Worm (Caenorhabditis elegans): Measurements from ENCODE around the gene F53E2.2.

DNA sequence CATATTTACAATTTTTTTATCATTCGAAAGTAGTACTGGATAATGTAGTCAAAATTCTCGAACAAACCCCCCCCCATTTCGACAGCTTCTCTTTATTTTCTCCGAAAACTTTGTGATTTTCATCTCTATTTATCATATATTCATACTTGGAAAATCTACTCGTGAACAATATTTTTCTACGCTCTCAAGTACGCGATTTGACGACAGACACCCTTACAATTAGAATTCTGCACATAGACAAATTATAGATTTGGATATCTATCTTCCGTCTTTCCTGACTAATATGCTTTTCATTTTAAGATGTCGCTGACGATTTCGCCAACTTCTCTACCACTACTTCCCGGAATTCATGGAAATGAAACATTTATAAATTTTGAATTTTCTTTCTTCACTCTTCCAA, 31.1 kb downstream of the F53E2.2 start, which contains the start of gene sru-28:
- no peak for TF ChIP-seq ceh-43 (GFP tag; optimal IDR thresholded peaks at IDR 0.05)
- TF ChIP-seq ztf-11 (tag; optimal IDR thresholded peaks at IDR 0.05): no peak
- no peak for TF ChIP-seq mep-1 (tag; optimal IDR thresholded peaks at IDR 0.05)
- TF ChIP-seq lsy-2 (tag; optimal IDR thresholded peaks at IDR 0.05): no peak
- TF ChIP-seq pha-4 (tag; optimal IDR thresholded peaks at IDR 0.05): no peak
- no peak for TF ChIP-seq snpc-4 (tag; optimal IDR thresholded peaks at IDR 0.05)
- no peak for TF ChIP-seq nhr-237 (tag; optimal IDR thresholded peaks at IDR 0.05)

Data from whole organism, mixed stage, embryonic.